Worm (Caenorhabditis elegans) whole organism, L4 larva: ENCODE results near the gene C47D12.5.
A peak's percentile ranks its signal among the peaks of the same experiment; 100 is the strongest.

ENCODE experiments used
- R02D3.7 ChIP-seq: fragments of 150-350 bp; sonication (generic microtip); optimal IDR thresholded peaks from 3 replicates; lab custom pipeline; 2014; ENCODE audit warnings: missing biosample characterization, missing genetic modification characterization
- nhr-237 ChIP-seq: sonication (generic microtip); optimal IDR thresholded peaks from 2 replicates; lab custom pipeline; 2017; ENCODE audit warnings: missing biosample characterization, missing genetic modification characterization
- snpc-4 ChIP-seq: fragments of 150-350 bp; optimal IDR thresholded peaks from 2 replicates; lab custom pipeline; 2014; ENCODE audit warnings: missing biosample characterization, missing genetic modification characterization
- unc-62 ChIP-seq, 3 experiments: fragments of 150-350 bp in 1 of 3; sonication (generic microtip); optimal IDR thresholded peaks in 2 of 3; peaks in 1 of 3; 1 replicate in 1 of 3; 2 replicates in 2 of 3; lab custom pipeline; 2014 to 2017; ENCODE audit warnings: missing biosample characterization in 3 of 3, missing genetic modification characterization in 3 of 3, missing genetic modification reagents in 3 of 3, missing genotype in 1 of 3

DNA sequence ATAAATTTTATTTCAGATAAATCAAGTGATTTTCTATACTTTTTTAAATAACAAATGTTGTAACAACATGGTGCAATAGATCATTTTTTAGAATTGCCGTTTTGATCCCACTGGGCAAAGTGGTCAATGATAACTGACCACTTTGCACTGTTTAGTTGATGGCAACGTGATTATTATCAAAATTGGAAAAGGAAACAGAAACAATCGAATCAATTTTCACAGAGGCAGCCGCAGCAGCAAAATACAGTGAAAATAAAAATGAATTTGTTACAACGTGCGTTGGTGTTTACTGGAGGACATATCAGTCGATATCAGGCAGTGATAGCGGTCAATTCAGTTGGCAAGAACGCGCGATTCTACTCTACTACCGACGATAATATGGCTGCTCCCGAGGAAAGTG is 20.7 kb upstream of the C47D12.5 start, which contains the start of gene VF13D12L.3:
- TF ChIP-seq nhr-237 (tag; lab: Kevin White, UChicago) (no peak), unc-62 (GFP tag; optimal IDR thresholded peaks at IDR 0.05 in 1 of 2; lab: Kevin White, UChicago) (peak in 1 of 2 experiments; percentile 67), unc-62 (tag; optimal IDR thresholded peaks at IDR 0.05; lab: Kevin White, UChicago) (no peak), snpc-4 (tag; lab: Kevin White, UChicago) (no peak), R02D3.7 (tag; lab: Kevin White, UChicago) (no peak)
